Fruit fly (Drosophila melanogaster): ENCODE results near the gene Bug22.

- TF ChIP-seq CG8478 (optimal IDR thresholded peaks at IDR 0.05) (no peak), CTCF (optimal IDR thresholded peaks at IDR 0.05) (no peak)
Measured at dm6 chr2L:10403803-10404315, 26.9 kb downstream of the Bug22 start.
